Fruit fly (Drosophila melanogaster): ENCODE results near the gene Sf3b5.

Sf3b5 gene

dm6 chr3R:9055119-9056105 lies 40.3 kb upstream of the Sf3b5 start (continued):
- TF ChIP-seq CG4617 (GFP tag; optimal IDR thresholded peaks at IDR 0.05; ENCODE audit: borderline replicate concordance) (peak; percentile 66), cato (GFP tag; optimal IDR thresholded peaks at IDR 0.05; ENCODE audit: borderline replicate concordance) (peak; percentile 80), Blimp-1 (GFP tag; optimal IDR thresholded peaks at IDR 0.05) (peak; percentile 94), CG8924 (tag; optimal IDR thresholded peaks at IDR 0.05) (peak; percentile 95), gcm (GFP tag; optimal IDR thresholded peaks at IDR 0.05) (peak; percentile 92), CG6683 (GFP tag; optimal IDR thresholded peaks at IDR 0.05) (peak; percentile 88), Dll (GFP tag; IDR thresholded peaks at IDR 0.05; ENCODE audit: partially characterized antibody) (no peak), maf-S (GFP tag; optimal IDR thresholded peaks at IDR 0.05) (peak; percentile 64), fd64A (GFP tag; optimal IDR thresholded peaks at IDR 0.05) (peak; percentile 77), Med (GFP tag) (peak; percentile 98), CG9609 (GFP tag; optimal IDR thresholded peaks at IDR 0.05) (peak; percentile 75), Hsf (GFP tag; optimal IDR thresholded peaks at IDR 0.05) (peak; percentile 83), crc (GFP tag; optimal IDR thresholded peaks at IDR 0.05) (peak; percentile 71), CG5180 (GFP tag; optimal IDR thresholded peaks at IDR 0.05) (peak; percentile 82), CG10267 (tag; optimal IDR thresholded peaks at IDR 0.05) (peak; percentile 89), slp2 (GFP tag; optimal IDR thresholded peaks at IDR 0.05) (peak; percentile 33), CG1792 (GFP tag; optimal IDR thresholded peaks at IDR 0.05) (peak; percentile 62), nerfin-1 (tag; optimal IDR thresholded peaks at IDR 0.05) (peak; percentile 91), B-H2 (GFP tag; optimal IDR thresholded peaks at IDR 0.05) (peak; percentile 78), HmgD (GFP tag; optimal IDR thresholded peaks at IDR 0.05) (peak; percentile 1), CG2712 (tag; optimal IDR thresholded peaks at IDR 0.05) (peak; percentile 95), hth (optimal IDR thresholded peaks at IDR 0.05) (no peak), wek (GFP tag; optimal IDR thresholded peaks at IDR 0.05) (peak; percentile 50), CG2116 (GFP tag; optimal IDR thresholded peaks at IDR 0.05) (peak; percentile 41), Xbp1 (GFP tag; optimal IDR thresholded peaks at IDR 0.05) (peak; percentile 92), Eip74EF (GFP tag; optimal IDR thresholded peaks at IDR 0.05) (peak in 1 of 2 experiments; percentile 95), gt (GFP tag; IDR thresholded peaks at IDR 0.05) (no peak), run (tag; optimal IDR thresholded peaks at IDR 0.05) (peak; percentile 90), caup (GFP tag; optimal IDR thresholded peaks at IDR 0.05; ENCODE audit: severe bottlenecking) (peak; percentile 95), Ets97D (GFP tag; optimal IDR thresholded peaks at IDR 0.05) (peak; percentile 76), ranshi (GFP tag; IDR thresholded peaks at IDR 0.05) (no peak), CG8388 (GFP tag; optimal IDR thresholded peaks at IDR 0.05) (peak; percentile 94), CG11247 (GFP tag; IDR thresholded peaks at IDR 0.05) (no peak), zf30C (GFP tag; optimal IDR thresholded peaks at IDR 0.05) (peak; percentile 86), CG10147 (GFP tag; optimal IDR thresholded peaks at IDR 0.05) (peak; percentile 96), Abd-B (GFP tag; optimal IDR thresholded peaks at IDR 0.05) (peak; percentile 90), Atf-2 (GFP tag; optimal IDR thresholded peaks at IDR 0.05) (peak; percentile 66), sisA (GFP tag; IDR thresholded peaks at IDR 0.05) (no peak), Dip3 (GFP tag; optimal IDR thresholded peaks at IDR 0.05) (peak; percentile 77), sima (GFP tag; optimal IDR thresholded peaks at IDR 0.05) (peak; percentile 77), CG5245 (GFP tag; optimal IDR thresholded peaks at IDR 0.05) (peak; percentile 81), CG31224 (GFP tag; IDR thresholded peaks at IDR 0.05) (no peak), Sox102F (GFP tag; optimal IDR thresholded peaks at IDR 0.05) (peak; percentile 95), al (GFP tag; IDR thresholded peaks at IDR 0.05) (no peak), CG14860 (GFP tag; IDR thresholded peaks at IDR 0.05; ENCODE audit: partially characterized antibody) (no peak), CG12299 (tag; optimal IDR thresholded peaks at IDR 0.05) (peak; percentile 93), grau (tag; optimal IDR thresholded peaks at IDR 0.05) (peak; percentile 95)

Measured in whole organism, embryonic.